Worm (Caenorhabditis elegans): ENCODE data around the gene srx-115.
"Not testable (repeated sequence)": the region's sequence is repeated elsewhere in the genome, so short reads cannot be mapped to it uniquely, and the experiment has no call there.

The srx-115 gene

ce11 chrV:8771599-8771998 lies at the start of gene srx-115:
TSS of gene srx-115 (plus strand) at chrV:8771899.
- TF ChIP-seq aptf-2 (GFP tag; conservative IDR thresholded peaks at IDR 0.05), result no peak
- no peak for TF ChIP-seq mxl-1 (tag; optimal IDR thresholded peaks at IDR 0.05)
- TF ChIP-seq F49E8.2 (tag; optimal IDR thresholded peaks at IDR 0.05; ENCODE audit: insufficient read depth), result no peak
- TF ChIP-seq madf-8 (GFP tag; conservative IDR thresholded peaks at IDR 0.05), result no peak
- no peak for TF ChIP-seq gei-17 (GFP tag; optimal IDR thresholded peaks at IDR 0.05)
- no peak for TF ChIP-seq lsy-27 (tag; optimal IDR thresholded peaks at IDR 0.05; ENCODE audit: borderline replicate concordance, insufficient read depth)
- no peak for TF ChIP-seq hrde-1 (tag; optimal IDR thresholded peaks at IDR 0.05; ENCODE audit: borderline replicate concordance)
- no peak for TF ChIP-seq F23B12.7 (tag; optimal IDR thresholded peaks at IDR 0.05; ENCODE audit: insufficient read depth)
- no peak for TF ChIP-seq C06A6.2 (GFP tag; conservative IDR thresholded peaks at IDR 0.05)
- TF ChIP-seq nfyb-1 (GFP tag; IDR thresholded peaks at IDR 0.05), result no peak
- no peak for TF ChIP-seq ztf-18 (tag; optimal IDR thresholded peaks at IDR 0.05)
- no peak for TF ChIP-seq mcd-1 (GFP tag; IDR thresholded peaks at IDR 0.05)
- no peak for TF ChIP-seq B0261.1 (tag; optimal IDR thresholded peaks at IDR 0.05)
- no peak for TF ChIP-seq lsl-1 (GFP tag; optimal IDR thresholded peaks at IDR 0.05)
- TF ChIP-seq xnd-1 (tag; optimal IDR thresholded peaks at IDR 0.05), result no peak

- TF ChIP-seq aptf-3 (GFP tag; IDR thresholded peaks at IDR 0.05); ekl-4 (GFP tag; IDR thresholded peaks at IDR 0.05); snpc-3.4 (tag; optimal IDR thresholded peaks at IDR 0.05): not testable (repeated sequence)
These were observed 49.5 kb upstream of the srx-115 start, which contains the start of gene ZC196.8 for ce11 chrV:8722160-8722559. TSS of gene ZC196.8 (minus strand) at chrV:8722260.

- not testable (repeated sequence) for TF ChIP-seq unc-62 (GFP tag; optimal IDR thresholded peaks at IDR 0.05); unc-130 (GFP tag; optimal IDR thresholded peaks at IDR 0.05); F52B5.7 (tag; optimal IDR thresholded peaks at IDR 0.05)
These were observed 45.5 kb upstream of the srx-115 start, which contains the start of gene droe-8 for ce11 chrV:8726228-8726627. TSS of gene droe-8 (plus strand) at chrV:8726528.

ce11 chrV:8727077-8727476 lies 44.6 kb upstream of the srx-115 start, which contains the start of gene ZC196.9:
TSS of gene ZC196.9 (minus strand) at chrV:8727177.
- TF ChIP-seq lin-35 (GFP tag; optimal IDR thresholded peaks at IDR 0.05), result no peak
- no peak for TF ChIP-seq gei-17 (GFP tag; optimal IDR thresholded peaks at IDR 0.05)
- no peak for TF ChIP-seq rcor-1 (GFP tag; IDR thresholded peaks at IDR 0.05)
- no peak for TF ChIP-seq F57A8.1 (GFP tag; optimal IDR thresholded peaks at IDR 0.05)
- TF ChIP-seq somi-1 (GFP tag; optimal IDR thresholded peaks at IDR 0.05), result no peak
- TF ChIP-seq egl-44 (GFP tag; IDR thresholded peaks at IDR 0.05), result no peak
- TF ChIP-seq hsf-1 (GFP tag; IDR thresholded peaks at IDR 0.05), result no peak
- TF ChIP-seq K11D2.4 (GFP tag; IDR thresholded peaks at IDR 0.05), result no peak
- no peak for TF ChIP-seq hmg-20 (GFP tag; IDR thresholded peaks at IDR 0.05)
- TF ChIP-seq die-1 (tag; optimal IDR thresholded peaks at IDR 0.05), result no peak
- TF ChIP-seq F10E7.11 (tag; optimal IDR thresholded peaks at IDR 0.05), result no peak
- TF ChIP-seq ztf-3 (GFP tag; optimal IDR thresholded peaks at IDR 0.05), result no peak
- no peak for TF ChIP-seq him-1 (tag; optimal IDR thresholded peaks at IDR 0.05)
- TF ChIP-seq B0035.1 (tag; optimal IDR thresholded peaks at IDR 0.05), result no peak
- no peak for TF ChIP-seq xnd-1 (tag; optimal IDR thresholded peaks at IDR 0.05)
- TF ChIP-seq snpc-4 (GFP tag; optimal IDR thresholded peaks at IDR 0.05), result no peak
- TF ChIP-seq snpc-4 (tag; optimal IDR thresholded peaks at IDR 0.05), result no peak
- no peak for TF ChIP-seq cebp-2 (GFP tag; IDR thresholded peaks at IDR 0.05)
- TF ChIP-seq ceh-40 (GFP tag; IDR thresholded peaks at IDR 0.05), result no peak

Data from whole organism, young adult.